Worm (Caenorhabditis elegans) whole organism, early embryonic: ENCODE data around the gene H19J13.2.
"Not testable (repeated sequence)": the region's sequence is repeated elsewhere in the genome, so short reads cannot be mapped to it uniquely, and the experiment has no call there.

Experiments used
- B0310.2 ChIP-seq: sonication (generic microtip); optimal IDR thresholded peaks from 2 replicates; lab custom pipeline; 2016; ENCODE audit warnings: mild to moderate bottlenecking, missing genetic modification characterization, missing compliant biosample characterization
- F13C5.2 ChIP-seq: sonication (generic microtip); optimal IDR thresholded peaks from 2 replicates; lab custom pipeline; 2017; ENCODE audit warnings: mild to moderate bottlenecking, missing genetic modification characterization, inconsistent platforms, missing compliant biosample characterization
- aly-1 ChIP-seq: sonication (generic microtip); optimal IDR thresholded peaks from 2 replicates; lab custom pipeline; 2016; ENCODE audit warnings: missing genetic modification characterization, missing compliant biosample characterization
- ama-1 ChIP-seq: fragments of 150-350 bp; optimal IDR thresholded peaks from 2 replicates; lab custom pipeline; 2014
- ceh-13 ChIP-seq: fragments of 200-800 bp; sonication (Bioruptor generic); optimal IDR thresholded peaks from 2 replicates; lab custom pipeline; 2018; ENCODE audit warnings: mild to moderate bottlenecking, missing genetic modification characterization, missing compliant biosample characterization
- ceh-36 ChIP-seq: sonication (generic microtip); optimal IDR thresholded peaks from 2 replicates; lab custom pipeline; 2016; ENCODE audit warnings: missing genetic modification characterization, inconsistent platforms, missing compliant biosample characterization
- ets-7 ChIP-seq: sonication (generic microtip); optimal IDR thresholded peaks from 2 replicates; lab custom pipeline; 2016; ENCODE audit warnings: missing genotype, missing genetic modification characterization, missing compliant biosample characterization
- flt-1 ChIP-seq: fragments of 200-800 bp; sonication (Bioruptor generic); IDR thresholded peaks from 2 replicates; pipeline ENCODE4 v1.3.6; 2022; ENCODE audit warnings: missing genetic modification characterization, missing compliant biosample characterization
- hmbx-1 ChIP-seq: sonication (generic microtip); optimal IDR thresholded peaks from 2 replicates; lab custom pipeline; 2016; ENCODE audit warnings: mild to moderate bottlenecking, missing genetic modification characterization, missing compliant biosample characterization
- hmg-4 ChIP-seq: fragments of 200-800 bp; sonication (Bioruptor generic); optimal IDR thresholded peaks from 2 replicates; lab custom pipeline; 2018; ENCODE audit warnings: mild to moderate bottlenecking, missing genetic modification characterization, missing compliant biosample characterization
- hnd-1 ChIP-seq: sonication (generic microtip); optimal IDR thresholded peaks from 2 replicates; lab custom pipeline; 2016; ENCODE audit warnings: missing genetic modification characterization, missing compliant biosample characterization
- pes-1 ChIP-seq: fragments of 200-800 bp; sonication (Bioruptor generic); IDR thresholded peaks from 2 replicates; pipeline ENCODE4 v1.3.6; 2022; ENCODE audit warnings: missing genetic modification reagents, missing genetic modification characterization, missing compliant biosample characterization
- scrt-1 ChIP-seq: fragments of 200-800 bp; sonication (Bioruptor generic); IDR thresholded peaks from 2 replicates; pipeline ENCODE4 v1.3.6; 2022; ENCODE audit warnings: missing genetic modification characterization, missing compliant biosample characterization
- sea-1 ChIP-seq: fragments of 200-800 bp; sonication (Bioruptor generic); conservative IDR thresholded peaks from 2 replicates; pipeline ENCODE4 v1.3.6; 2022; ENCODE audit warnings: missing genetic modification characterization, missing compliant biosample characterization
- tbx-11 ChIP-seq: fragments of 200-800 bp; sonication (Bioruptor generic); IDR thresholded peaks from 2 replicates; pipeline ENCODE4 v1.3.6; 2022; ENCODE audit warnings: missing genetic modification characterization, missing compliant biosample characterization
- tbx-37 ChIP-seq: fragments of 200-800 bp; sonication (Bioruptor generic); conservative IDR thresholded peaks from 2 replicates; pipeline ENCODE4 v1.3.6; 2022; ENCODE audit warnings: missing genetic modification reagents, missing genetic modification characterization, missing compliant biosample characterization
- tra-4 ChIP-seq: sonication (generic microtip); optimal IDR thresholded peaks from 2 replicates; lab custom pipeline; 2017; ENCODE audit warnings: missing genetic modification characterization, missing compliant biosample characterization

The H19J13.2 gene

DNA sequence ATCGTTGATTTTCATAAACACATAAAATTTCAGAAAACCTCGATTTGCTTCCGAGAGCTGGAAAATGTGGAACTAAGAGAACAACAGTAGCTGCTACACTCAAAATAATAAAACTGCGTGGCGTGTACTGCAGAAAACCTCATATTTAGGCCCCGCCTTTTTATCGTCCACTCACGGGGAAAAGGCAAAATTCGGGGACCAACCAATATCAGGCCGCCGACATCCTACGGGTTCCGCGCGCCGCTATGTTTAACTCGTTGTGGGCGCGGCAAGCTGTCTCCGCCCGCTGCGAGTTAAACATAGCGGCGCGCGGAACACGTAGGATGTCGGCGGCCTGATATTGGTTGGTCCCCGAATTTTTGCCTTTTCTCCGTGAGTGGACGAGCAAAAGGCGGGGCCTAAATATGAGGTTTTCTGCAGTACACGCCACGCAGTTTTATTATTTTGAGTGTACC, 34.3 kb upstream of the H19J13.2 start, which contains the start of gene F17A2.16:
Gene F17A2.16 (plus strand): TSS at position 405 of the 455 bp plus-strand sequence.
- not testable (repeated sequence) for TF ChIP-seq hmg-4 (GFP tag; lab: Kevin White, UChicago); B0310.2 (tag; lab: Kevin White, UChicago); tbx-37

DNA sequence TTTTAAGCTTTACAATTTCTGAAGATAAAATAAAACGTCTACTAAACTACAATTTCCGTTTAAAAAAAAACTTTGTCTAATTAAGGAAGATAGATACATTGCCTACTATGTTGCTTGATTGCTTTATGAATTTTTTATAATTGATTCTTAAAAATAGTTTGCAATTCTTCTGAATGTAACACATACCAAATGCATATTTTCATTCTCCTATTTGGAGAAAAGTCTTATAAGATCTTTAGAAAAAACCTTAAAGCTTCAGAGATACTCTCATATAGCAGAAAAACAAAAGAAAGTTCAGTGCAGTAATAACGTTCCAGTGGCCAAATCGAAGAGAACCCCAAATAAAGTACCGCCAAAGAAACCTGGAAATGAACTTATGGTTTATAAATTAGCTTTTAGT, 32.8 kb upstream of the H19J13.2 start, which contains the start of gene phf-32:
Gene phf-32 (plus strand): TSS at position 301 of the 400 bp plus-strand sequence.
- TF ChIP-seq tra-4 (tag; lab: Kevin White, UChicago) (no peak), hnd-1 (tag; lab: Kevin White, UChicago) (no peak), ceh-36 (tag; lab: Kevin White, UChicago) (no peak), pes-1 (GFP tag; lab: Robert Waterston, UW) (no peak), B0310.2 (tag; lab: Kevin White, UChicago) (no peak), ceh-13 (GFP tag; lab: Kevin White, UChicago) (no peak), scrt-1 (GFP tag; lab: Robert Waterston, UW) (no peak), F13C5.2 (tag; lab: Kevin White, UChicago) (no peak), tbx-37 (no peak)

DNA sequence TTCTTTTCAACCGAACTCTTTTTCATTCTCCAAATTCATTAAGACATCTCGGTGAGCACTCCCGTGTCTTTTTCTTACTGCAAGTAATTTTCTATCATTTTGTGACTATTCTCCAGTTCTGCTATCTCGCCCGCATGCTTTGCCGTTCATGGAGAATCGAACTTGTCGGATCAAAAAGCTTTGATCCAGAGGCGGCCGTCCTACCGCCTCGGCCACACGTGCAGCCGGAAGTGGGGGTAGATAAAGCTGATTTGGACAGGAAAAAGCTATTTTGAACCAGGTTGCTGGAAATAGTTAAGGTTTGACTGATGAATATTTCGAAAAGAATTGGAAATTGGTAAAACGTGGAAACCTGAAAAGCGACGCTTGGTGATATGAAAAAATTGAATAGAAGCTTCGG, 30.5 kb upstream of the H19J13.2 start:
- TF ChIP-seq F13C5.2 (tag; lab: Kevin White, UChicago), result no peak
- no peak for TF ChIP-seq hnd-1 (tag; lab: Kevin White, UChicago)
- TF ChIP-seq scrt-1 (GFP tag; lab: Robert Waterston, UW), result no peak
- TF ChIP-seq tbx-11, result no peak
- no peak for TF ChIP-seq hmg-4 (GFP tag; lab: Kevin White, UChicago)

DNA sequence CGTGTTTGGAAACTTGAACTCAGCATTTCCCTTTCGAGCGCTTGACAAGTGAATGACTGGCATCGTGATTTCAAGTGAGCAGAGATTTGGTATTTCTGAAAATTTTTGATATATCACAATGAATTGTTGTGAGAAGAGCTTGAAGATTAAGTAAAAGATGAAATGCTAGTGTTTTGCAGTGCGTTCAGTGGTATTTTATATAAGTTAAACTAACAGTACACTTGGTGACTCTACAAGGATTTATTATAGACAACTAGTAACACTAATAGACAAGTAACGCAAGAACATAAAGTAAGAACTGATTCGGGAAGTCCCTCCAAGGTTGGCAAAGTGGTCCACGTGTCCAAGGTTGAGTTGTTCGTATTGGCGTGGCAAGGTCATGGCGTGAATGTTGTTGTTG, 29.0 kb upstream of the H19J13.2 start, which contains the start of gene dot-1.3:
Gene dot-1.3 (minus strand): TSS at position 101 of the 400 bp plus-strand sequence.
- TF ChIP-seq aly-1 (tag; lab: Kevin White, UChicago); hnd-1 (tag; lab: Kevin White, UChicago); ets-7: not testable (repeated sequence)

DNA sequence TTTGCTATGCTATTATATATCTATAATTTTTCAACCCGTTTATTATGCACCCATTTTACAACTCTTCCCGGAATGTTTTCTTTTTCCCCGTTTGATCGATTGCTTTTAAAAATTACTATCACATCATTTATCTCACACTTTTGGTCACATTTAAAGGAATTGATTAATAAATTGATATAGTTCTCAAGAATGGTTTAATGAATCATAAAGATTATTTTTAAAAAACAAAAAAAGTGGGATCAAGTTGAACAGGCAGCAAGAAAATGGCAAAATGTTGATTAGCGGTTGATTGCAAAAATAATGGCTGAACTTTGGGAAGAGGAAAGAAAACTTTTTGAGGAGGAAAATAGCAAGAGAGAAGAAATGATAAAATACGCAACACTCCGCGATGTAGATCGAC, 26.1 kb upstream of the H19J13.2 start, which contains the start of gene W06D11.5:
Gene W06D11.5 (plus strand): TSS at position 301 of the 400 bp plus-strand sequence.
- TF ChIP-seq tbx-37 (no peak), tra-4 (tag; lab: Kevin White, UChicago) (no peak), tbx-11 (no peak), hnd-1 (tag; lab: Kevin White, UChicago) (no peak), ceh-13 (GFP tag; lab: Kevin White, UChicago) (no peak), F13C5.2 (tag; lab: Kevin White, UChicago) (no peak), hmg-4 (GFP tag; lab: Kevin White, UChicago) (no peak), ceh-36 (tag; lab: Kevin White, UChicago) (no peak), ama-1 (lab: Kevin White, UChicago) (no peak), aly-1 (tag; lab: Kevin White, UChicago) (no peak), flt-1 (GFP tag; lab: Robert Waterston, UW) (no peak), pes-1 (GFP tag; lab: Robert Waterston, UW) (no peak), sea-1 (GFP tag; lab: Robert Waterston, UW) (no peak), B0310.2 (tag; lab: Kevin White, UChicago) (no peak), hmbx-1 (tag; lab: Kevin White, UChicago) (no peak), scrt-1 (GFP tag; lab: Robert Waterston, UW) (no peak), ets-7 (no peak)

DNA sequence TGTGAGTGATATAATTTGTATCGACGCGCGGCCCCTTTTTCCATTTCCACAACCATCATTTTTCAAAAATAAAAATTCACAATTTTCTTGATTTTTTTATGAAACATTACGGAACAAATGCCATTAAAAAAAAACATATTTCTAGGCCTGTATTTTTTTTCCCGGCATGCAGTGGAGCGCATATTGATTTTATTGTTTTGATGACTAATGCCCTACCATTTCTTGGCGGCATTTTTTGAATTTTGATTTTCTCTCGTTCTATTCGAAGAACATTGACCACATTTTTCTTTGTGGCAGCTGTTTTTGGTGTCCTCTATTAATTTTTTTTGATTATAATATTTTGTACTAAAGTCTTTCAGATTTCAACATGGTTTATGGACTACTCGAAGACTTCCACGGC, 24.6 kb upstream of the H19J13.2 start, which contains the start of gene W06D11.3:
Gene W06D11.3 (plus strand): TSS at position 360 of the 400 bp plus-strand sequence.
- TF ChIP-seq tbx-11 (no peak), flt-1 (GFP tag; lab: Robert Waterston, UW) (no peak), pes-1 (GFP tag; lab: Robert Waterston, UW) (no peak)

DNA sequence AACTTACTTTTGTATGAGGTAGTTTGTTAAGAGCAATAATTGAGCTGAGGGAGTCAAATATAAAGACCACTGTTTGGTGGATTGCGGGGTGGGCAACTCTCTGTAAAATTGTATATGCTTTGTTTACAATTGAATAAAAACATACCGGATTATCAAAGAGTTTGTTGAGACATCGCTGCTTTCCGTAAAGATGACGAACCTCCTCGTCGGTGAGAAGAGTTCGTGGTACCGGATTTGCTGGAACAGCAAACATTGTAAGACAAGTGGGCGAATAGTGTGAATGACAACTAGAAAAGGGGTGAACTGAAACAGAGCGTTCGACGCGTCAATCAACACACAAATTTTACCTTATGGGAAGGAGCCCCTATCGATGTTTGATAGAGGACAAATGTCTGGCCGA, 22.6 kb upstream of the H19J13.2 start, which contains the start of gene W06D11.2:
Gene W06D11.2 (minus strand): TSS at position 339 of the 400 bp plus-strand sequence.
- no peak for TF ChIP-seq tra-4 (tag; lab: Kevin White, UChicago)
- TF ChIP-seq B0310.2 (tag; lab: Kevin White, UChicago), result no peak
- TF ChIP-seq ceh-36 (tag; lab: Kevin White, UChicago), result no peak
- TF ChIP-seq tbx-37, result no peak
- no peak for TF ChIP-seq flt-1 (GFP tag; lab: Robert Waterston, UW)
- no peak for TF ChIP-seq hnd-1 (tag; lab: Kevin White, UChicago)
- TF ChIP-seq sea-1 (GFP tag; lab: Robert Waterston, UW), result no peak
- no peak for TF ChIP-seq hmbx-1 (tag; lab: Kevin White, UChicago)
- TF ChIP-seq scrt-1 (GFP tag; lab: Robert Waterston, UW), result no peak
- no peak for TF ChIP-seq hmg-4 (GFP tag; lab: Kevin White, UChicago)
- no peak for TF ChIP-seq pes-1 (GFP tag; lab: Robert Waterston, UW)

DNA sequence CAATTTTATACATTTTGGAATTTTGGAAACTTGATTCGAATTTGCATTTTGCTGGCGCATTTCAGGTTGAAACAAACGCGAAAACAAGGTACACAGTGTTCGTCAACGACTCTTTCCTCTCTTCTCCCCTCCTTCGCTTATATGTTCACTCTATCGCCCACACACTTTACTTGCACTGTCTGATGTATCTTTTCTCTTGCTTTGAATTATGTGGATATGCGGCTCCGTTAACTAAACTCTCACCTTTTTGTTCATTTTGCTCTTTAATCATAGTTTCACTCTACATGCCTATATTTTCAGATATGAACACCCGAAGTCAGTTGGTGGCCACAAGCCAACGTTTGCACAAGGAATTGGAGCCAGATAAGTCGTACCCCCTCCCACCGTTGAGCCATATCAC, 20.5 kb upstream of the H19J13.2 start, which contains the start of gene W06D11.1:
Gene W06D11.1 (plus strand): TSS at position 301 of the 400 bp plus-strand sequence.
- TF ChIP-seq scrt-1 (GFP tag; lab: Robert Waterston, UW) (no peak), tra-4 (tag; lab: Kevin White, UChicago) (no peak), hmbx-1 (tag; lab: Kevin White, UChicago) (no peak), sea-1 (GFP tag; lab: Robert Waterston, UW) (no peak), ets-7 (no peak), ceh-36 (tag; lab: Kevin White, UChicago) (no peak), pes-1 (GFP tag; lab: Robert Waterston, UW) (no peak), B0310.2 (tag; lab: Kevin White, UChicago) (no peak), ceh-13 (GFP tag; lab: Kevin White, UChicago) (no peak), tbx-11 (no peak), hnd-1 (tag; lab: Kevin White, UChicago) (no peak), ama-1 (lab: Kevin White, UChicago) (no peak), aly-1 (tag; lab: Kevin White, UChicago) (no peak), hmg-4 (GFP tag; lab: Kevin White, UChicago) (no peak), F13C5.2 (tag; lab: Kevin White, UChicago) (no peak), tbx-37 (no peak), flt-1 (GFP tag; lab: Robert Waterston, UW) (no peak)
